Fruit fly (Drosophila melanogaster) whole organism, embryonic: ENCODE results near the gene svp.

ENCODE experiments used
- C15 ChIP-seq: fragments of 200-800 bp; sonication (Bioruptor generic); IDR thresholded peaks from 3 replicates; pipeline ENCODE4 v1.3.6; 2022; ENCODE audit warnings: missing biosample characterization, missing genetic modification characterization
- CG10654 ChIP-seq: fragments of 200-800 bp; sonication (Bioruptor generic); optimal IDR thresholded peaks from 2 replicates; lab custom pipeline; 2016; ENCODE audit warnings: missing biosample characterization, missing genetic modification characterization
- CG10979 ChIP-seq: fragments of 200-800 bp; sonication (Bioruptor generic); optimal IDR thresholded peaks from 2 replicates; lab custom pipeline; 2018; ENCODE audit warnings: missing biosample characterization, mild to moderate bottlenecking, missing genetic modification characterization, moderate library complexity
- CG13287 ChIP-seq: fragments of 200-800 bp; sonication (Bioruptor generic); IDR thresholded peaks from 2 replicates; pipeline ENCODE4 v1.3.6; 2022; ENCODE audit warnings: missing biosample characterization, missing genetic modification characterization; ENCODE audit not compliant: partially characterized antibody
- CG14014 ChIP-seq: fragments of 200-800 bp; sonication (Bioruptor generic); IDR thresholded peaks from 2 replicates; pipeline ENCODE4 v1.3.6; 2022; ENCODE audit warnings: missing biosample characterization, missing genetic modification characterization
- CG14965 ChIP-seq: fragments of 200-800 bp; sonication (Bioruptor generic); optimal IDR thresholded peaks from 2 replicates; lab custom pipeline; 2016; ENCODE audit warnings: missing biosample characterization, missing genetic modification characterization, borderline replicate concordance
- CG15269 ChIP-seq: fragments of 200-800 bp; sonication (Bioruptor generic); optimal IDR thresholded peaks from 2 replicates; lab custom pipeline; 2018; ENCODE audit warnings: missing biosample characterization, mild to moderate bottlenecking, missing genetic modification characterization, moderate library complexity
- CG15696 ChIP-seq: fragments of 200-800 bp; sonication (Bioruptor generic); optimal IDR thresholded peaks from 2 replicates; lab custom pipeline; 2019; ENCODE audit warnings: missing biosample characterization, mild to moderate bottlenecking, missing genetic modification characterization, moderate library complexity
- CG17568 ChIP-seq: fragments of 200-800 bp; sonication (Bioruptor generic); optimal IDR thresholded peaks from 2 replicates; lab custom pipeline; 2018; ENCODE audit warnings: missing biosample characterization, mild to moderate bottlenecking, missing genetic modification characterization, moderate library complexity
- CG17912 ChIP-seq: fragments of 200-800 bp; sonication (Bioruptor generic); optimal IDR thresholded peaks from 2 replicates; lab custom pipeline; 2018; ENCODE audit warnings: missing biosample characterization, mild to moderate bottlenecking, missing genetic modification characterization
- CG18476 ChIP-seq: fragments of 200-800 bp; sonication (Bioruptor generic); optimal IDR thresholded peaks from 2 replicates; lab custom pipeline; 2016; ENCODE audit warnings: missing biosample characterization, mild to moderate bottlenecking, missing genetic modification characterization
- CG2889 ChIP-seq: fragments of 200-800 bp; sonication (Bioruptor generic); IDR thresholded peaks from 3 replicates; pipeline ENCODE4 v1.3.6; 2022; ENCODE audit warnings: missing biosample characterization, missing genetic modification characterization
- CG30403 ChIP-seq: fragments of 200-800 bp; sonication (Bioruptor generic); optimal IDR thresholded peaks from 3 replicates; lab custom pipeline; 2016; ENCODE audit warnings: missing biosample characterization, missing genetic modification characterization
- CG3995 ChIP-seq: fragments of 200-800 bp; sonication (Bioruptor generic); optimal IDR thresholded peaks from 3 replicates; lab custom pipeline; 2016; ENCODE audit warnings: missing biosample characterization, missing genetic modification characterization
- CG43689 ChIP-seq: fragments of 200-800 bp; sonication (Bioruptor generic); IDR thresholded peaks from 2 replicates; pipeline ENCODE4 v1.3.6; 2022; ENCODE audit warnings: missing biosample characterization, missing genetic modification characterization
- CG4617 ChIP-seq: fragments of 200-800 bp; sonication (Bioruptor generic); optimal IDR thresholded peaks from 3 replicates; lab custom pipeline; 2016; ENCODE audit warnings: missing biosample characterization, missing genetic modification characterization, borderline replicate concordance
- CG4854 ChIP-seq: fragments of 200-800 bp; sonication (Bioruptor generic); optimal IDR thresholded peaks from 2 replicates; lab custom pipeline; 2016; ENCODE audit warnings: missing biosample characterization, missing genetic modification characterization, inconsistent platforms
- CG6683 ChIP-seq: fragments of 200-800 bp; sonication (Bioruptor generic); optimal IDR thresholded peaks from 2 replicates; lab custom pipeline; 2017; ENCODE audit warnings: missing biosample characterization, mild to moderate bottlenecking, missing genetic modification characterization, missing genetic modification reagents
- CG6689 ChIP-seq: fragments of 200-800 bp; sonication (Bioruptor generic); IDR thresholded peaks from 2 replicates; pipeline ENCODE4 v1.3.6; 2022; ENCODE audit warnings: missing biosample characterization, missing genetic modification characterization
- CG6765 ChIP-seq: fragments of 200-800 bp; sonication (Bioruptor generic); optimal IDR thresholded peaks from 3 replicates; lab custom pipeline; 2017; ENCODE audit warnings: missing biosample characterization, mild to moderate bottlenecking, missing genetic modification characterization
- CG7372 ChIP-seq: fragments of 200-800 bp; sonication (Bioruptor generic); IDR thresholded peaks from 2 replicates; pipeline ENCODE4 v1.3.6; 2022; ENCODE audit warnings: missing biosample characterization, missing genetic modification characterization
- CG8388 ChIP-seq: fragments of 200-800 bp; sonication (Bioruptor generic); optimal IDR thresholded peaks from 2 replicates; lab custom pipeline; 2019; ENCODE audit warnings: missing biosample characterization, mild to moderate bottlenecking, missing genetic modification characterization, moderate library complexity
- Dek ChIP-seq: fragments of 200-800 bp; sonication (Bioruptor generic); optimal IDR thresholded peaks from 3 replicates; lab custom pipeline; 2019; ENCODE audit warnings: missing biosample characterization, mild to moderate bottlenecking, missing genetic modification characterization, moderate library complexity
- Dref ChIP-seq: fragments of 200-800 bp; sonication (Bioruptor generic); IDR thresholded peaks from 2 replicates; pipeline ENCODE4 v1.3.6; 2022; ENCODE audit warnings: missing biosample characterization, missing genetic modification characterization
- Drgx ChIP-seq: fragments of 200-800 bp; sonication (Bioruptor generic); IDR thresholded peaks from 2 replicates; pipeline ENCODE4 v1.3.6; 2022; ENCODE audit warnings: missing biosample characterization, missing genetic modification characterization
- H2.0 ChIP-seq: fragments of 200-800 bp; sonication (Bioruptor generic); IDR thresholded peaks from 2 replicates; pipeline ENCODE4 v1.3.6; 2022; ENCODE audit warnings: missing biosample characterization, missing genetic modification characterization
- HLH3B ChIP-seq: fragments of 200-800 bp; sonication (Bioruptor generic); IDR thresholded peaks from 2 replicates; pipeline ENCODE4 v1.3.6; 2022; ENCODE audit warnings: missing biosample characterization, missing genetic modification characterization
- Jarid2 ChIP-seq: fragments of 200-800 bp; sonication (Bioruptor generic); optimal IDR thresholded peaks from 3 replicates; lab custom pipeline; 2017; ENCODE audit warnings: mild to moderate bottlenecking, missing biosample characterization, missing genetic modification reagents, missing genetic modification characterization
- MESR4 ChIP-seq: fragments of 200-800 bp; sonication (Bioruptor generic); optimal IDR thresholded peaks from 2 replicates; lab custom pipeline; 2018; ENCODE audit warnings: missing biosample characterization, mild to moderate bottlenecking, missing genetic modification characterization, moderate library complexity
- Max ChIP-seq: fragments of 200-800 bp; sonication (Bioruptor generic); optimal IDR thresholded peaks from 2 replicates; lab custom pipeline; 2016; ENCODE audit warnings: missing biosample characterization, mild to moderate bottlenecking, missing genetic modification characterization
- Sox102F ChIP-seq: fragments of 200-800 bp; sonication (Bioruptor generic); optimal IDR thresholded peaks from 2 replicates; lab custom pipeline; 2018; ENCODE audit warnings: missing biosample characterization, mild to moderate bottlenecking, missing genetic modification characterization, moderate library complexity
- cato ChIP-seq: fragments of 200-800 bp; sonication (Bioruptor generic); optimal IDR thresholded peaks from 2 replicates; lab custom pipeline; 2016; ENCODE audit warnings: missing biosample characterization, missing genetic modification characterization, borderline replicate concordance
- fd102C ChIP-seq: fragments of 200-800 bp; sonication (Bioruptor generic); optimal IDR thresholded peaks from 2 replicates; lab custom pipeline; 2018; ENCODE audit warnings: missing biosample characterization, mild to moderate bottlenecking, missing genetic modification characterization, moderate library complexity
- hth ChIP-seq: fragments of >200 bp; optimal IDR thresholded peaks from 2 replicates; lab custom pipeline; 2017; ENCODE audit warnings: inconsistent platforms
- lab ChIP-seq: fragments of 200-800 bp; sonication (Bioruptor generic); optimal IDR thresholded peaks from 3 replicates; lab custom pipeline; 2017; ENCODE audit warnings: missing biosample characterization, missing genetic modification characterization, mild to moderate bottlenecking, moderate library complexity, missing genetic modification reagents
- lmd ChIP-seq: fragments of 200-800 bp; sonication (Bioruptor generic); IDR thresholded peaks from 2 replicates; pipeline ENCODE4 v1.3.6; 2022; ENCODE audit warnings: missing biosample characterization, missing genetic modification characterization
- lola ChIP-seq, 3 experiments: fragments of >200 bp in 2 of 3; fragments of 200-800 bp in 1 of 3; sonication (Bioruptor generic) in 1 of 3; optimal IDR thresholded peaks; 2 replicates each; lab custom pipeline; 2017 to 2019; ENCODE audit warnings: missing biosample characterization in 3 of 3, missing genetic modification characterization in 3 of 3, mild to moderate bottlenecking in 1 of 3, moderate library complexity in 1 of 3
- mld ChIP-seq: fragments of 200-800 bp; sonication (Bioruptor generic); IDR thresholded peaks from 3 replicates; pipeline ENCODE4 v1.3.6; 2022; ENCODE audit warnings: missing biosample characterization, missing genetic modification characterization; ENCODE audit not compliant: partially characterized antibody
- oc ChIP-seq: fragments of 200-800 bp; sonication (Bioruptor generic); optimal IDR thresholded peaks from 2 replicates; lab custom pipeline; 2018; ENCODE audit warnings: missing biosample characterization, mild to moderate bottlenecking, missing genetic modification characterization, moderate library complexity
- pho ChIP-seq: fragments of 200-800 bp; sonication (Bioruptor generic); optimal IDR thresholded peaks from 2 replicates; lab custom pipeline; 2016; ENCODE audit warnings: missing biosample characterization, missing genetic modification characterization
- prd ChIP-seq, 3 experiments: fragments of >200 bp in 2 of 3; fragments of 200-800 bp in 1 of 3; sonication (Bioruptor generic) in 1 of 3; optimal IDR thresholded peaks in 2 of 3; IDR thresholded peaks in 1 of 3; 2 replicates in 2 of 3; 3 replicates in 1 of 3; pipeline versions ENCODE4 v1.3.6 to Lab custom; 2017 to 2022; ENCODE audit warnings: missing biosample characterization in 1 of 3, missing genetic modification characterization in 1 of 3
- pum ChIP-seq: fragments of 200-800 bp; sonication (Bioruptor generic); optimal IDR thresholded peaks from 2 replicates; lab custom pipeline; 2016; ENCODE audit warnings: missing biosample characterization, missing genetic modification characterization
- sens ChIP-seq: fragments of 200-800 bp; sonication (Bioruptor generic); peaks from one replicate; lab custom pipeline; 2016; ENCODE audit warnings: missing biosample characterization, missing genetic modification characterization
- sisA ChIP-seq: fragments of 200-800 bp; sonication (Bioruptor generic); IDR thresholded peaks from 2 replicates; pipeline ENCODE4 v1.3.6; 2022; ENCODE audit warnings: missing biosample characterization, missing genetic modification characterization
- tgo ChIP-seq: fragments of 200-800 bp; sonication (Bioruptor generic); IDR thresholded peaks from 3 replicates; pipeline ENCODE4 v1.3.6; 2022; ENCODE audit warnings: missing biosample characterization, missing genetic modification characterization
- ttk ChIP-seq: fragments of 200-800 bp; sonication (Bioruptor generic); IDR thresholded peaks from 2 replicates; pipeline ENCODE4 v2.1.2; 2022; ENCODE audit warnings: missing biosample characterization, missing genetic modification characterization
- vnd ChIP-seq: fragments of 200-800 bp; sonication (Bioruptor generic); IDR thresholded peaks from 3 replicates; pipeline ENCODE4 v1.3.6; 2022; ENCODE audit warnings: missing biosample characterization, missing genetic modification characterization; ENCODE audit not compliant: partially characterized antibody
- vvl ChIP-seq: fragments of 200-800 bp; sonication (Bioruptor generic); IDR thresholded peaks from 2 replicates; pipeline ENCODE4 v1.3.6; 2022; ENCODE audit warnings: missing biosample characterization, missing genetic modification characterization
- wdn ChIP-seq: fragments of 200-800 bp; sonication (Bioruptor generic); IDR thresholded peaks from 2 replicates; pipeline ENCODE4 v1.3.6; 2022; ENCODE audit warnings: missing biosample characterization, missing genetic modification characterization
- z ChIP-seq: fragments of 200-800 bp; sonication (Bioruptor generic); IDR thresholded peaks from 3 replicates; pipeline ENCODE4 v1.3.6; 2022; ENCODE audit warnings: missing biosample characterization, missing genetic modification characterization

Gene svp

dm6 chr3R:12280729-12281342 lies 22.3 kb downstream of the svp start (continued):
- no peak for TF ChIP-seq MESR4 (GFP tag; lab: Kevin White, UChicago)
- TF ChIP-seq CG15696: no peak
- TF ChIP-seq CG4854 (GFP tag; lab: Kevin White, UChicago): no peak
- TF ChIP-seq pum (GFP tag; lab: Kevin White, UChicago): no peak
- no peak for TF ChIP-seq H2.0 (GFP tag; lab: Robert Waterston, UW)
- no peak for TF ChIP-seq CG17568 (GFP tag; lab: Kevin White, UChicago)
- no peak for TF ChIP-seq lmd (GFP tag; lab: Robert Waterston, UW)
- TF ChIP-seq CG7372 (GFP tag; lab: Robert Waterston, UW): no peak
- no peak for TF ChIP-seq CG18476 (GFP tag; lab: Kevin White, UChicago)
- TF ChIP-seq Max (GFP tag; lab: Kevin White, UChicago): no peak
- TF ChIP-seq Sox102F (GFP tag; lab: Kevin White, UChicago): no peak
- no peak for TF ChIP-seq CG2889 (GFP tag; lab: Robert Waterston, UW)
- TF ChIP-seq tgo: no peak
- peak; percentile 88 for TF ChIP-seq Jarid2 (GFP tag; lab: Kevin White, UChicago)
- TF ChIP-seq sisA: no peak
- TF ChIP-seq ttk (GFP tag; lab: Robert Waterston, UW): no peak
- TF ChIP-seq prd (optimal IDR thresholded peaks at IDR 0.05; lab: Kevin White, UChicago): no peak
- TF ChIP-seq prd (GFP tag; IDR thresholded peaks at IDR 0.05; lab: Robert Waterston, UW): no peak
- no peak for TF ChIP-seq CG43689 (GFP tag; lab: Robert Waterston, UW)
- no peak for TF ChIP-seq CG8388 (GFP tag; lab: Kevin White, UChicago)
- TF ChIP-seq CG15269: no peak
- TF ChIP-seq CG4617 (GFP tag; lab: Kevin White, UChicago): no peak
- no peak for TF ChIP-seq CG30403
- no peak for TF ChIP-seq pho (GFP tag; lab: Kevin White, UChicago)
- TF ChIP-seq CG6683: no peak
- no peak for TF ChIP-seq C15 (GFP tag; lab: Robert Waterston, UW)
- no peak for TF ChIP-seq CG10979 (tag; lab: Kevin White, UChicago)
- TF ChIP-seq z (GFP tag; lab: Robert Waterston, UW): peak; percentile 100
- TF ChIP-seq CG14965: no peak
- TF ChIP-seq fd102C: no peak
- peak; percentile 70 for TF ChIP-seq vvl
- TF ChIP-seq CG3995 (GFP tag; lab: Kevin White, UChicago): no peak
- no peak for TF ChIP-seq cato (GFP tag; lab: Kevin White, UChicago)
- no peak for TF ChIP-seq CG10654 (GFP tag; lab: Kevin White, UChicago)
- TF ChIP-seq CG6765 (GFP tag; lab: Kevin White, UChicago): no peak
- no peak for TF ChIP-seq hth (lab: Kevin White, UChicago)
- no peak for TF ChIP-seq lola (GFP tag; optimal IDR thresholded peaks at IDR 0.05; lab: Kevin White, UChicago)
- no peak for TF ChIP-seq Dek
- TF ChIP-seq Drgx (GFP tag; lab: Robert Waterston, UW): peak; percentile 72
- TF ChIP-seq CG17912: no peak
- no peak for TF ChIP-seq oc (tag; lab: Kevin White, UChicago)
- peak; percentile 68; the same call in 1 of the 2 replicates for TF ChIP-seq CG13287 (GFP tag; lab: Robert Waterston, UW)
- peak; percentile 59 for TF ChIP-seq sens (GFP tag; lab: Kevin White, UChicago)
- no peak for TF ChIP-seq mld (GFP tag; lab: Robert Waterston, UW)
- no peak for TF ChIP-seq HLH3B (GFP tag; lab: Robert Waterston, UW)
- TF ChIP-seq lab (GFP tag; lab: Kevin White, UChicago): no peak
- TF ChIP-seq wdn: no peak
- no peak for TF ChIP-seq CG14014 (GFP tag; lab: Robert Waterston, UW)
- no peak for TF ChIP-seq vnd (GFP tag; lab: Robert Waterston, UW)
- TF ChIP-seq CG6689 (GFP tag; lab: Robert Waterston, UW): no peak
- no peak for TF ChIP-seq Dref (GFP tag; lab: Robert Waterston, UW)
